Worm (Caenorhabditis elegans): ENCODE measurements around the gene ttbk-8.1.

The ttbk-8.1 gene

DNA sequence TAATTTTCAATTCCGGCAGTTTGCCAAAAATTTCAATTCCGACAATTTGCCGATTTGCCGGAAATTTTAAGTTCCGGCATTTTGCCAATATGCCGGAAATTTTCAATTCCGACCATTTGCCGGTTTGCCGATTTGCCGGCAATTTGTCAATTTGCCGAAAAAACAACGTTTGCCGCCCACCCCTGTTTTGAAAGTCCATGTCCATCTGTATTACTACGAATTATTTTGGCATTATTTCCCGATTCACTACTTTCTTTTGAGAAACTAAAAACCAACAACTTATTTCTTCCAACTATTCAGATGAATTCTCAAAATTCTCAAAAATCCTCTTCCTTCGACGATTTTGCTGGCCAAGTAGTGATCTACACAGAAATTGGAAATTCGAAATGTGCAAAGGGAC is 20.2 kb downstream of the ttbk-8.1 start, which contains the start of gene Y45F10A.7:
Gene Y45F10A.7, plus strand, starts transcription at position 301 of the 400 bp plus-strand sequence.
- no peak for TF ChIP-seq unc-62 (GFP tag; optimal IDR thresholded peaks at IDR 0.05)

DNA sequence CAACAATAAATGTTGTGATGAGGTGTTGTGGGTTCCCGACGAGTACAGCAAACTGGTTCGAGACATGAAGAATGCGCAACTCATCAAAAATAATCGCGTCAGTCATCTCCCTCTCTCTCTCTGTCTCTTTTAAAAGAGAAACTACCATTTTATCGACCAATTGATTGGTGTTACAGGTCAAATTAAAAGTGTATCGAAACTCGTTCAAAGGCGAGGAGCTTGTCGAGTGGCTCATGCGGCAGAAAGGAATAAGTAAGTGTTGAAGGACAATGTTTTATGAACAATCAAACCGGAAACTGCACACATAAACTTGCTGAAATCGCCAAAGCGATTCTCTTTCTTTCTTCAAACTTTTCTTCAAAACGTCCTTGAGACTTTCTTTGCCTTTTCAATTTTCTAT is 21.6 kb downstream of the ttbk-8.1 start:
- TF ChIP-seq unc-62 (GFP tag; optimal IDR thresholded peaks at IDR 0.05) = no peak

DNA sequence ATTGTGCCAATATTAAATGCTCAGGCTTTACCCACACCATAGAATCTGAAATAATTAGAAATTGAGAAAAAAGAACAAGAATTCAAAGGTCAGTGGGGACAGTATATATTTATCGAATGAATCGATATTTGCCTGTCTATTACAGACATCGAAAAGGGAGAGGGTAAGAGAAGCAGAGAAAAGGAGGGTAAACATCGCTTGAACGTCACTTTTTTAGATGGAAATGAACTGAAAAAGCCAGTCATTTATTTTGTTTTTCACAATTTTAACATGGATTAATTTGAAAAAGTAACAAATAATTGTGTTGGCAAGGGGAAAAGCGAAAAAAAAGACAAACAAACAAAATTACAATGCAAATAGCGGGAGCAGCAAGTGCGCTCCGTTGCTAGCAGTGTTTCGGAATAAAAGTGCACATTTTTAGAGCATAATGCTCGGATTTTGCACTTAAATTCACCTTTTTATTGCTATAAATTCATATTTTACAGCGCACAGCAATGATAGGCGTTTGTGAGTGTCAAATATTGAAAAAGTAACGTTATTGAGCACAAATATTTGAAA is 30.8 kb downstream of the ttbk-8.1 start, which contains the start of gene tbc-9:
Gene tbc-9, minus strand, starts transcription at position 51 of the 558 bp plus-strand sequence.
- TF ChIP-seq unc-62 (GFP tag; optimal IDR thresholded peaks at IDR 0.05) = no peak

DNA sequence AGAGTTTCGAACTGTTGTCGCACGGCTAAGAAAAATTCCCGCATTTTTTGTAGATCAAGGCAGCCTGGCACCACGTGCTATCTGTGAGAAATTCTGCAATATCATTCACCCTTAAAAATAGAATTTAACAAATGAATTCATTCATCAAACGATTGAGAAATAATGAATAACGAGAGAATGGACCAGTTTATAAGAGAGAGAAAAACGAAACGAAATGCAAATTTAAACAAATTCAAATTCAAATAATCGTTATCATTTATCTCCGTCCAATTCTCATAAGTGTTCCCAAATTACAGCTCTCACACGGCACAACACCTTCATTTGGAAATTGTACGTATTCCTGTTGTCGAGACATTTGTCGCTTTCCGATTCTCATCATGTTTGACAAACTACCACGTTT is 33.0 kb downstream of the ttbk-8.1 start, which contains the start of gene seld-1:
Gene seld-1, plus strand, starts transcription at position 301 of the 400 bp plus-strand sequence.
- TF ChIP-seq unc-62 (GFP tag; optimal IDR thresholded peaks at IDR 0.05) = no peak

DNA sequence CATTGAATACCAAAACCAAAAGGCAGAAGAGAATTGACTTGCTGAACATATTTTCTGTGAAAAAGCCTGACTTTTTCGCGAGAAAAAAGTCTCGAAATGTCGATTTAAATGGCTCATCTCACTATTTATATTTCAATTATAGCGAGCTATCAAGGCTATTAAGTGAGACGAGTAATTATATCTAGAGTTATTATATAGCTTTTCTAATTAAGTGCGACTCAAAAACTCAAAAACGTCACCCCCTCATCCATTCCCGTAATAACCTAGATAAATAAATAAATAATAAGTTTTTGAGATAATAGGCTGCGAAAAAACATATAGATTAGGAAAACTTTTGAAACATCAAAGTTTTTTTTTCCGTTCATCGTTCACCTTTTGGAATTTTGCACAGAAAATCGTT is 33.6 kb downstream of the ttbk-8.1 start, which contains the start of gene nlp-17:
Gene nlp-17, minus strand, starts transcription at position 101 of the 400 bp plus-strand sequence.
- no peak for TF ChIP-seq unc-62 (GFP tag; optimal IDR thresholded peaks at IDR 0.05)

DNA sequence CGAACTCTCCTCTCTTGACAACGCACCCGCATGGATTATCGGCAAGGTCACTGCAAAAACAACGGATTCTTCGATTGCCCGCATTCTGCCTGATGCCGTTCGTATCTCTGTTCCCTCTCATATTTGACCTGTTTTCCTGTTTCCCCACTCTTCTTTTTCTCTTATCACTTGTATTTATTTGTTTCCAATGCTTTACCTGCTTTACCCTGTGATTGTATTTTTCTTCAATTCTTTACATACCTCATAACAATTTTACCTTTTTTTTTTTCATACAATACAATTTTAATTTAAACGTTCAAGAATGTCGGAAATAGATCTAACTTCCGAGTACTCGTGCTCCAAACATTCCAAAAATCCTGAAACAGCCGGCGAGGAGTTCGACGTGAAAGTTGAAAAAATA is 36.8 kb downstream of the ttbk-8.1 start, which contains the start of gene afmd-2:
Gene afmd-2, plus strand, starts transcription at position 301 of the 400 bp plus-strand sequence.
- no peak for TF ChIP-seq unc-62 (GFP tag; optimal IDR thresholded peaks at IDR 0.05)

DNA sequence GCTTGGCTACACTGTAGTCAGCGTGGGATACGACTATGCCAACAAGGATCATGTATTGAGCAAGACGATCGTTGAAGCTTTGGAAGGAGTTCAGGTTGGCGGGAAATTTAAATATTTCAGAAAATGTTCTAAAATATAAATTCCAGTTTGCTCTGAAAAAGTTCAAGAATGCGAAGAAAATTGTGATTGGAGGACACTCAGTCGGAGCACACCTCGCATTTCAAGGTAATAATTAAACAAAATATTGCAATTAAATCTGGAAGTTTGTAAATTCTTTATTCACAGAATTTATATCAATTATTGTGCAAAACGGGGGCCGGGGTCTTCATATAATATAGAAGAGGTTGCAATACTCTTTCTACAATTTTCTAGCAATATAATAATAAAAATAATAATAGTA is 37.9 kb downstream of the ttbk-8.1 start:
- no peak for TF ChIP-seq unc-62 (GFP tag; optimal IDR thresholded peaks at IDR 0.05)

DNA sequence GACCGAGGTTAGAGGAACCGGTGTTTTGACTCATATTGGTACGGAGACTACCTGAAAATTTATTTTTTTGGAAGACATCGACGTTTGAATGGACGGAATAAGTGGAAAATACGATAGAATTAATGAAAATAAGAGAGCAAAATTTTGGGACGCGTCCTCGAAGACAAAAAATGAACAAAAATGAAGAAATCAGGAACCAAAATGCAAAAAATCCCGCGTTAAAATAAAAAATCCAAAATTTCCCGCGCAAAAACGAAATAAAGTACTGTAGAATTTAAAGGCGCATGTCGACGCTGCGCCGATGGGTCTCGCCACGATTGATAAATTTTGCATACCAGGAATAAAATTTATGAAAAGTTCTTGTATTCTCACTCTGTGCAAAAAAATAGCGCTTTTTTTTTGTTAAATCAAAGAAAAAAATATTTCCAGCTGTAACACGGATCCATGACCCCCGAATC is 40.0 kb downstream of the ttbk-8.1 start, which contains the start of gene puf-3:
Gene puf-3, minus strand, starts transcription at position 51 of the 458 bp plus-strand sequence.
- no peak for TF ChIP-seq unc-62 (GFP tag; optimal IDR thresholded peaks at IDR 0.05)

DNA sequence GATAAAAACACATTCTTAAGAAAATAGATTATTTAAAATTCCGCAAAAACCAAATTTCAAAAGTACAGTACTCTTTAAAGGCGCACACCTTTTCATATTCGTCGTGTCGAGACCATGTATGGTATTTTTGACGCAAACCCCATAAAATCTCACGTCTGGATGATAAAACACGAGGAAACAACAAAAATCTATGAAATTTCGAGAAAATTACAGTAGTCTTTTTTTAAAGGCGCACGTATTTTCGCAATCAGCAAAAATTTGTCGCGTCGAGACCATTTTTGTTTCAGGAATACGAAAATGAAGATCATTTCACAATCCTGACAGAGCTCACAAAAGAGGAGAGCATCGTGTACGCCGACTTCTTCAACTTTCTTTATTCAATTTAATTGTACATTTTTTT is 40.9 kb downstream of the ttbk-8.1 start:
- TF ChIP-seq unc-62 (GFP tag; optimal IDR thresholded peaks at IDR 0.05) = no peak

DNA sequence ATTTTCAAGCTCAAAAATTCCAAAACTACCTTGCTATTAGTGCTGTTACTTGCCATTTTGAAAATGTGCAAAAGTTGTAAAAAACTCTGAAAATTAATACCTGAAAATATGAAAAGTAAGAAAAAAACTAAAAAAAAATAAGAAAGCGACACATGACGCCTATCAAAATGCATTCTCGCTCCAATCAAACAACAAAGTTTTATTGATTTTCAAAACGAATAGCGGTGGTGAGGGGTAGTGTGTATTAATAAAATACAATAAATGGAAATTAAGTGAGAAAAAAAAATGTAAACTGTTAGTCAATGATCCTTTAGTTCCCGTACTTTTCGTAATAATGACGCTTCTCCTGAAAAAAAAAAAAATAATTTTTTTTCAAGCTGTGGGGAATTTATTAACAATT is 49.7 kb downstream of the ttbk-8.1 start, which contains the start of gene dcap-2:
Gene dcap-2, minus strand, starts transcription at position 86 of the 400 bp plus-strand sequence.
- no peak for TF ChIP-seq unc-62 (GFP tag; optimal IDR thresholded peaks at IDR 0.05)

All from whole organism, dauer.